Fruit fly (Drosophila melanogaster) whole organism, prepupa: ENCODE measurements around the gene Cpr76Bb.
A peak's percentile ranks its signal among the peaks of the same experiment; 100 is the strongest.

ENCODE experiments used
- CG10631 ChIP-seq: fragments of 200-800 bp; sonication (Bioruptor generic); optimal IDR thresholded peaks from 2 replicates; lab custom pipeline; 2016; ENCODE audit warnings: missing biosample characterization, missing genetic modification characterization
- CG11294 ChIP-seq: fragments of 200-800 bp; sonication (Bioruptor generic); IDR thresholded peaks from 2 replicates; pipeline ENCODE4 v1.3.6; 2022; ENCODE audit warnings: missing biosample characterization, missing genetic modification characterization
- CG11762 ChIP-seq: fragments of 200-800 bp; sonication (Bioruptor generic); optimal IDR thresholded peaks from 3 replicates; lab custom pipeline; 2016; ENCODE audit warnings: missing biosample characterization, missing genetic modification characterization; ENCODE audit not compliant: insufficient read depth
- CG11902 ChIP-seq: fragments of 200-800 bp; sonication (Bioruptor generic); optimal IDR thresholded peaks from 3 replicates; lab custom pipeline; 2016; ENCODE audit warnings: missing biosample characterization, missing genetic modification characterization
- CG15336 ChIP-seq: fragments of 200-800 bp; sonication (Bioruptor generic); IDR thresholded peaks from 2 replicates; pipeline ENCODE4 v1.3.6; 2022; ENCODE audit warnings: missing biosample characterization, missing genetic modification characterization
- CG1621 ChIP-seq: fragments of 200-800 bp; sonication (Bioruptor generic); optimal IDR thresholded peaks from 3 replicates; lab custom pipeline; 2018; ENCODE audit warnings: missing biosample characterization, mild to moderate bottlenecking, missing genetic modification characterization
- CG16779 ChIP-seq: fragments of 200-800 bp; sonication (Bioruptor generic); optimal IDR thresholded peaks from 3 replicates; lab custom pipeline; 2017; ENCODE audit warnings: missing biosample characterization, mild to moderate bottlenecking, missing genetic modification characterization
- CG31627 ChIP-seq: fragments of 200-800 bp; sonication (Bioruptor generic); optimal IDR thresholded peaks from 3 replicates; lab custom pipeline; 2016; ENCODE audit warnings: missing biosample characterization, missing genetic modification characterization
- CG32006 ChIP-seq: fragments of 200-800 bp; sonication (Bioruptor generic); optimal IDR thresholded peaks from 3 replicates; lab custom pipeline; 2017; ENCODE audit warnings: missing biosample characterization, mild to moderate bottlenecking, missing genetic modification characterization
- CG4318 ChIP-seq: fragments of 200-800 bp; sonication (Bioruptor generic); optimal IDR thresholded peaks from 3 replicates; lab custom pipeline; 2017; ENCODE audit warnings: missing biosample characterization, mild to moderate bottlenecking, missing genetic modification characterization
- CG6276 ChIP-seq: fragments of 200-800 bp; sonication (Bioruptor generic); optimal IDR thresholded peaks from 2 replicates; lab custom pipeline; 2017; ENCODE audit warnings: missing biosample characterization, mild to moderate bottlenecking, missing genetic modification characterization
- CG6854 ChIP-seq: fragments of 200-800 bp; sonication (Bioruptor generic); optimal IDR thresholded peaks from 2 replicates; lab custom pipeline; 2017; ENCODE audit warnings: missing biosample characterization, mild to moderate bottlenecking, missing genetic modification characterization
- CG7368 ChIP-seq: fragments of 200-800 bp; sonication (Bioruptor generic); optimal IDR thresholded peaks from 3 replicates; lab custom pipeline; 2016; ENCODE audit warnings: missing biosample characterization, missing genetic modification characterization
- CG8119 ChIP-seq: fragments of 200-800 bp; sonication (Bioruptor generic); IDR thresholded peaks from 3 replicates; pipeline ENCODE4 v1.3.6; 2022; ENCODE audit warnings: missing biosample characterization, missing genetic modification characterization
- CG8319 ChIP-seq: fragments of 200-800 bp; sonication (Bioruptor generic); optimal IDR thresholded peaks from 3 replicates; lab custom pipeline; 2016; ENCODE audit warnings: missing biosample characterization, missing genetic modification characterization
- Eip78C ChIP-seq: fragments of 200-800 bp; sonication (Bioruptor generic); peaks from one replicate; lab custom pipeline; 2016; ENCODE audit warnings: missing biosample characterization, missing genetic modification characterization
- Ets21C ChIP-seq: fragments of 200-800 bp; sonication (Bioruptor generic); optimal IDR thresholded peaks from 3 replicates; lab custom pipeline; 2016; ENCODE audit warnings: missing biosample characterization, missing genetic modification characterization
- Hr39 ChIP-seq: fragments of 200-800 bp; sonication (Bioruptor generic); optimal IDR thresholded peaks from 2 replicates; lab custom pipeline; 2016; ENCODE audit warnings: missing biosample characterization, missing genetic modification characterization
- Lpt ChIP-seq: fragments of 200-800 bp; sonication (Bioruptor generic); optimal IDR thresholded peaks from 3 replicates; lab custom pipeline; 2016; ENCODE audit warnings: missing biosample characterization, missing genetic modification characterization
- OdsH ChIP-seq: fragments of 200-800 bp; sonication (Bioruptor generic); optimal IDR thresholded peaks from 3 replicates; lab custom pipeline; 2016; ENCODE audit warnings: missing biosample characterization, missing genetic modification characterization
- Smox ChIP-seq: fragments of 200-800 bp; sonication (Bioruptor generic); optimal IDR thresholded peaks from 3 replicates; lab custom pipeline; 2016; ENCODE audit warnings: missing biosample characterization, missing genetic modification characterization
- Sox102F ChIP-seq: fragments of 200-800 bp; sonication (Bioruptor generic); optimal IDR thresholded peaks from 2 replicates; lab custom pipeline; 2016; ENCODE audit warnings: missing biosample characterization, mild to moderate bottlenecking, missing genetic modification characterization
- Sox14 ChIP-seq: fragments of 200-800 bp; sonication (Bioruptor generic); optimal IDR thresholded peaks from 3 replicates; lab custom pipeline; 2016; ENCODE audit warnings: missing biosample characterization, missing genetic modification characterization
- Sox15 ChIP-seq: fragments of 200-800 bp; sonication (Bioruptor generic); optimal IDR thresholded peaks from 3 replicates; lab custom pipeline; 2016; ENCODE audit warnings: missing biosample characterization, missing genetic modification characterization
- achi ChIP-seq: fragments of 200-800 bp; sonication (Bioruptor generic); optimal IDR thresholded peaks from 3 replicates; lab custom pipeline; 2016; ENCODE audit warnings: missing biosample characterization, missing genetic modification characterization
- eg ChIP-seq: fragments of 200-800 bp; sonication (Bioruptor generic); IDR thresholded peaks from 3 replicates; pipeline ENCODE4 v1.3.6; 2022; ENCODE audit warnings: missing biosample characterization, missing genetic modification characterization
- esn ChIP-seq: fragments of 200-800 bp; sonication (Bioruptor generic); optimal IDR thresholded peaks from 2 replicates; lab custom pipeline; 2016; ENCODE audit warnings: missing biosample characterization, mild to moderate bottlenecking, missing genetic modification characterization, moderate library complexity
- fkh ChIP-seq: fragments of 200-800 bp; sonication (Bioruptor generic); optimal IDR thresholded peaks from 3 replicates; lab custom pipeline; 2017; ENCODE audit warnings: missing biosample characterization, mild to moderate bottlenecking, missing genetic modification characterization, moderate library complexity
- lz ChIP-seq: fragments of 200-800 bp; sonication (Bioruptor generic); optimal IDR thresholded peaks from 3 replicates; lab custom pipeline; 2016; ENCODE audit warnings: missing biosample characterization, missing genetic modification characterization
- net ChIP-seq: fragments of 200-800 bp; sonication (Bioruptor generic); optimal IDR thresholded peaks from 3 replicates; lab custom pipeline; 2016; ENCODE audit warnings: missing biosample characterization, missing genetic modification characterization
- pdm3 ChIP-seq: fragments of 200-800 bp; sonication (Bioruptor generic); optimal IDR thresholded peaks from 3 replicates; lab custom pipeline; 2016; ENCODE audit warnings: missing biosample characterization, missing genetic modification characterization
- salr ChIP-seq, 2 experiments: fragments of 200-800 bp; sonication (Bioruptor generic); optimal IDR thresholded peaks; 3 replicates each; lab custom pipeline; 2016 to 2018; ENCODE audit warnings: missing biosample characterization in 2 of 2, missing genetic modification characterization in 2 of 2, mild to moderate bottlenecking in 1 of 2
- spab ChIP-seq: fragments of 200-800 bp; sonication (Bioruptor generic); optimal IDR thresholded peaks from 2 replicates; lab custom pipeline; 2017; ENCODE audit warnings: missing biosample characterization, mild to moderate bottlenecking, missing genetic modification characterization, missing genetic modification reagents
- svp ChIP-seq: fragments of 200-800 bp; sonication (Bioruptor generic); peaks from one replicate; lab custom pipeline; 2016; ENCODE audit warnings: missing biosample characterization, missing genetic modification characterization
- vri ChIP-seq: fragments of 200-800 bp; sonication (Bioruptor generic); optimal IDR thresholded peaks from 3 replicates; lab custom pipeline; 2016; ENCODE audit warnings: missing biosample characterization, mild to moderate bottlenecking, missing genetic modification characterization

Gene Cpr76Bb

DNA sequence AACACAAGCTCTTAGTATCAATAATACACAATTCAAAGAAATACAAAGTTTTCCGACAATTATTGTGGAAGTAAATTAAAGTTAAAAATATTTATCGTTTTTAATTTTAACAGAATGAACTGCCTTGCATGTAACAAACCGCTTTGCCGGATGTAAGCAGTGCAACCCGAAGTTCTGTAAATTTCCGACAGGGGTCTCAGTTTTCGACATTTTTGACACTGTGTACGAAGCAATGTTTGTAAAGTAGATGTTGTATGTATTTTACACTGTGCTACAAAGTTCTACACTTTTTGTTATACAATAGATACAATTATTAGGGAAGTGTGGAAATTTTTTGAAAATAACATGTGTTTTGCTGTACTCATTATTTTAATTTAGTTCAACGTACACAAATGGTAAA lies 2.9 kb upstream of the Cpr76Bb start (continued):
- TF ChIP-seq CG32006: no peak
- no peak for TF ChIP-seq CG6276 (GFP tag; lab: Kevin White, UChicago)
- TF ChIP-seq fkh: no peak
- TF ChIP-seq salr (GFP tag; optimal IDR thresholded peaks at IDR 0.05; lab: Kevin White, UChicago): peak in 1 of 2 experiments; percentile 73
- TF ChIP-seq Sox14: no peak
- TF ChIP-seq CG31627 (GFP tag; lab: Kevin White, UChicago): peak; percentile 75
- TF ChIP-seq net (GFP tag; lab: Kevin White, UChicago): peak; percentile 29
- TF ChIP-seq CG10631: peak; percentile 56
- peak; percentile 27 for TF ChIP-seq Ets21C (GFP tag; lab: Kevin White, UChicago)

DNA sequence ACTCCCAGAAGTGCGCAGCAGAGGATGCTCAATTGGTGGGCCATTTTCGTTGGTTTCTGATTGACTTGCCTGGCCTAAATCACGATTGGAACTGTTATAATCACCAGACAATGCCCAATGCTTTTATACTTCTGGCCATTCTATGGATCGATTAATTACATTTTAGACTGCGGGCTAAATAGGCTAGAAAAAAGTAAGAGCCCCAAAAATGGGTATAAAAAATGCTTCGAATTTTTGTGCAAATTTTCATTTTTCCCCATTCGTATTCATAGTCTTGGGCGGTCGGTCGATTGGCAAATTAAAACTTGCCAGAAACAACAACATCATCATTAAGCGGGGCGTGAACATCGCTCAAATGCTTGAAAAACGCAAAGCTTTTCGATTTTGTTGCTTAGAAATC lies 1.2 kb upstream of the Cpr76Bb start, which contains the start of gene Cpr76Ba:
Gene Cpr76Ba (minus strand): TSS at position 101 of the 400 bp plus-strand sequence.
- no peak for TF ChIP-seq achi
- no peak for TF ChIP-seq spab (GFP tag; lab: Kevin White, UChicago)
- no peak for TF ChIP-seq Smox
- no peak for TF ChIP-seq CG8119 (GFP tag; lab: Robert Waterston, UW)
- no peak for TF ChIP-seq CG7368 (GFP tag; lab: Kevin White, UChicago)
- TF ChIP-seq CG1621 (tag; lab: Kevin White, UChicago): no peak
- TF ChIP-seq OdsH: no peak
- TF ChIP-seq CG4318 (GFP tag; lab: Kevin White, UChicago): no peak
- TF ChIP-seq, all 60 proteins: peak for 0

DNA sequence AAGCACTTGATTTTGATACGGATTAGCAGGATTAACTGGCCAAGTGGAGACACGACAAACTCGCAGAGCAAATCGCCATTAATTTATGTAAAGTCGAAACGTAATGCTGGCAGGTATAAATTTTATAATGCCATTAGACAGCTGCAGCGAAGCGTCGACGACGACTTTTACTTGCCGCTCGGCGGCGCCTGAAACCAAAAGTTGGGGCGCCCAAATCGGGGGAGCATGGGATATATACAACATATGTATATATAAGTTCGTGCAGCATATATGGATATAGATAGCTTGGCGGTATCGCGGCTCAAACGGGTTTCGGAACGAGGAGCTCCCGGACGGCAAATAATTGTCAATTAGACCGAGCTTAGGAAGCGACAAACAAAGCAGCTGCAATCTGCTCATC lies 1.2 kb downstream of the Cpr76Bb start, which contains the start of gene Cpr76Bc:
Gene Cpr76Bc (plus strand): TSS at position 301 of the 400 bp plus-strand sequence.
- TF ChIP-seq eg (GFP tag; lab: Robert Waterston, UW) (no peak), Sox14 (no peak), lz (no peak), Lpt (GFP tag; lab: Kevin White, UChicago) (peak; percentile 4), CG15336 (GFP tag; lab: Robert Waterston, UW) (peak; percentile 36; the same call in 1 of the 2 replicates), Eip78C (peak; percentile 18), CG8319 (GFP tag; lab: Kevin White, UChicago) (no peak), CG11762 (GFP tag; lab: Kevin White, UChicago) (no peak)

DNA sequence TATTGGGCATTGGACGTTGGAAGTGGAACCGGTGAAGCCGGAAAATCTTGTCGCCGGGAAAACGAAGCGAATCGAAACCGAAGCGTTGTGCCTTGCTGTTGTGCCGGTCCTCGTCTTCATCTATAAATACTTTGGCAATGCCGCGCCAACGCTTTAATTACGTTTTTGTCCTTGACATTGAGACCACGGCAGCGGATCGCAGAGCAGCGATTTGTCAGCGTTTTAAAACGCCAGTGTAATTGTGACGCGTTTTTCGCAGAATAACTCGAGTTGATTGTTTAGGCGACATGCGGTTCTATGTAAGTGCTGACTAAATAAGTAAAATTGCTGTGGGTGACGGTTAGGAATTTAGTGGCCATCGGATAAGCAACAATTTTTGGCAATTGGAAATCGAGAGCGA lies 1.6 kb downstream of the Cpr76Bb start:
- TF ChIP-seq CG7368 (GFP tag; lab: Kevin White, UChicago) (no peak), eg (GFP tag; lab: Robert Waterston, UW) (0 out of 3 replicates have a peak, but pooled peaks have one; percentile 29)

DNA sequence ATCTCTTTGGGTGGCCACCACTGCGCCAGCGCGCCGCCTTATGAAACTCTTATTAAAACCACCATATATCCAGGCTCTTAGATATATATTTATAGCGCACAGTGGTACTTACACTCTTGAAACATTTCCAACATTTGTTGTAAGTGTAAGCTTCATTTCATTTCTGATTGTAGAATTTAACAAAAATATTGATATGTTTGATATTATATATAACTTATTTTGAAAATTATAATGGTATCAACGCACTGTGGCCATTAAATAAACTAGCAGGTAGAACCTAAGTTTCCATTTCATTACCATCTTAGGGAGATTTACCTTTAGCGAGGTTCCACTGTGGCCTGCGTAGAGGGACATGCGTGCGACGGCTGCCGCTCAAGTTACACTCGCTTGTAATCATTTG lies 5.2 kb downstream of the Cpr76Bb start:
- TF ChIP-seq Hr39 (GFP tag; lab: Kevin White, UChicago) (no peak), CG6854 (no peak), svp (peak; percentile 28), Sox102F (GFP tag; lab: Kevin White, UChicago) (no peak), CG11294 (GFP tag; lab: Robert Waterston, UW) (peak; percentile 29; the same call in 1 of the 2 replicates), CG15336 (GFP tag; lab: Robert Waterston, UW) (peak; percentile 62), eg (GFP tag; lab: Robert Waterston, UW) (peak; percentile 41; the same call in 1 of the 3 replicates), CG8119 (GFP tag; lab: Robert Waterston, UW) (peak; percentile 67), esn (GFP tag; lab: Kevin White, UChicago) (no peak), CG32006 (peak; percentile 14), CG6276 (GFP tag; lab: Kevin White, UChicago) (peak; percentile 37)
- TF ChIP-seq, all 60 proteins: peak for 7

DNA sequence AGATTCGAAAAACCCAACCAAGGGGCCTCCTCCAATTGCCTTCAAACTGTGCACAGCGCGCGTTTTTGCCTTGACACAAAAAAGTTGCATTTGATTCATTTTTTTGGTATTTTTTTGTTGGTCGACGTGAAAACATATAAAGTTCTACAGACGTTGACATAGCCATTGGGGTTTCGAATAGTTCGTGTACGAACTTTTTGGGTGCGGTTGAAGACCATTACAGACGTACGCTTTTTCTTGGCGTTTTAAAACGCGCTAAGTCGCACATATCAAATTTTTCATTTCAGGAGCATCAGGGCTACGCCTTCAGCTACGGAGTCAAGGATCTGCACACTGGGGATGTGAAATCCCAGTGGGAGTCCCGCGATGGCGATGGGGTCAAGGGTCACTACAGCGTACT lies 6.3 kb downstream of the Cpr76Bb start:
- TF ChIP-seq CG6276 (GFP tag; lab: Kevin White, UChicago) (no peak), net (GFP tag; lab: Kevin White, UChicago) (no peak), Sox15 (GFP tag; lab: Kevin White, UChicago) (no peak), CG16779 (tag; lab: Kevin White, UChicago) (no peak), CG11762 (GFP tag; lab: Kevin White, UChicago) (no peak), Sox14 (no peak), vri (GFP tag; lab: Kevin White, UChicago) (no peak), CG11902 (GFP tag; lab: Kevin White, UChicago) (no peak), Hr39 (GFP tag; lab: Kevin White, UChicago) (no peak), lz (no peak), svp (no peak), pdm3 (GFP tag; lab: Kevin White, UChicago) (no peak), spab (GFP tag; lab: Kevin White, UChicago) (no peak)
- TF ChIP-seq, all 60 proteins: peak for 0
